Fruit fly (Drosophila melanogaster) whole organism, embryonic: ENCODE measurements around the gene CG32633.

Experiments
- Aef1 ChIP-seq: fragments of 200-800 bp; sonication (Bioruptor generic); IDR thresholded peaks from 3 replicates; pipeline ENCODE4 v1.3.6; 2022; ENCODE audit warnings: missing biosample characterization, missing genetic modification characterization
- CG11247 ChIP-seq: fragments of 200-800 bp; sonication (Bioruptor generic); IDR thresholded peaks from 2 replicates; pipeline ENCODE4 v1.3.6; 2022; ENCODE audit warnings: missing biosample characterization, missing genetic modification characterization
- CG11695 ChIP-seq: fragments of 200-800 bp; sonication (Bioruptor generic); IDR thresholded peaks from 3 replicates; pipeline ENCODE4 v1.3.6; 2022; ENCODE audit warnings: missing biosample characterization, missing genetic modification characterization
- CG11696 ChIP-seq: fragments of 200-800 bp; sonication (Bioruptor generic); IDR thresholded peaks from 2 replicates; pipeline ENCODE4 v1.3.6; 2022; ENCODE audit warnings: missing biosample characterization, missing genetic modification characterization
- CG13424 ChIP-seq: fragments of 200-800 bp; sonication (Bioruptor generic); optimal IDR thresholded peaks from 2 replicates; lab custom pipeline; 2019; ENCODE audit warnings: missing biosample characterization, mild to moderate bottlenecking, missing genetic modification characterization, moderate library complexity
- CG14965 ChIP-seq: fragments of 200-800 bp; sonication (Bioruptor generic); optimal IDR thresholded peaks from 2 replicates; lab custom pipeline; 2016; ENCODE audit warnings: missing biosample characterization, missing genetic modification characterization, borderline replicate concordance
- CG1603 ChIP-seq: fragments of 200-800 bp; sonication (Bioruptor generic); optimal IDR thresholded peaks from 2 replicates; lab custom pipeline; 2019; ENCODE audit warnings: missing biosample characterization, mild to moderate bottlenecking, missing genetic modification characterization, moderate library complexity
- CG16779 ChIP-seq: fragments of 200-800 bp; sonication (Bioruptor generic); IDR thresholded peaks from 2 replicates; pipeline ENCODE4 v1.3.6; 2022; ENCODE audit warnings: missing biosample characterization, missing genetic modification characterization
- CG17328 ChIP-seq: fragments of 200-800 bp; sonication (Bioruptor generic); IDR thresholded peaks from 2 replicates; pipeline ENCODE4 v1.3.6; 2022; ENCODE audit warnings: missing biosample characterization, missing genetic modification characterization
- CG17568 ChIP-seq: fragments of 200-800 bp; sonication (Bioruptor generic); optimal IDR thresholded peaks from 2 replicates; lab custom pipeline; 2018; ENCODE audit warnings: missing biosample characterization, mild to moderate bottlenecking, missing genetic modification characterization, moderate library complexity
- CG17802 ChIP-seq: fragments of 200-800 bp; sonication (Bioruptor generic); optimal IDR thresholded peaks from 2 replicates; lab custom pipeline; 2018; ENCODE audit warnings: missing biosample characterization, mild to moderate bottlenecking, missing genetic modification characterization, moderate library complexity
- CG18764 ChIP-seq: fragments of 200-800 bp; sonication (Bioruptor generic); optimal IDR thresholded peaks from 3 replicates; lab custom pipeline; 2016; ENCODE audit warnings: missing biosample characterization, missing genetic modification characterization
- CG2678 ChIP-seq: fragments of 200-800 bp; sonication (Bioruptor generic); optimal IDR thresholded peaks from 3 replicates; lab custom pipeline; 2019; ENCODE audit warnings: missing biosample characterization, mild to moderate bottlenecking, missing genetic modification characterization, moderate library complexity
- CG2875 ChIP-seq: fragments of 200-800 bp; sonication (Bioruptor generic); optimal IDR thresholded peaks from 2 replicates; lab custom pipeline; 2017; ENCODE audit warnings: missing biosample characterization, mild to moderate bottlenecking, missing genetic modification characterization, missing genetic modification reagents
- CG33557 ChIP-seq: fragments of 200-800 bp; sonication (Bioruptor generic); optimal IDR thresholded peaks from 2 replicates; lab custom pipeline; 2019; ENCODE audit warnings: missing biosample characterization, mild to moderate bottlenecking, missing genetic modification characterization, moderate library complexity
- CG34422 ChIP-seq: fragments of 200-800 bp; sonication (Bioruptor generic); IDR thresholded peaks from 3 replicates; pipeline ENCODE4 v1.3.6; 2022; ENCODE audit warnings: missing biosample characterization, missing genetic modification characterization
- CG4404 ChIP-seq: fragments of 200-800 bp; sonication (Bioruptor generic); IDR thresholded peaks from 2 replicates; pipeline ENCODE4 v1.3.6; 2022; ENCODE audit warnings: missing biosample characterization, missing genetic modification characterization
- CG4707 ChIP-seq: fragments of 200-800 bp; sonication (Bioruptor generic); optimal IDR thresholded peaks from 2 replicates; lab custom pipeline; 2018; ENCODE audit warnings: missing biosample characterization, mild to moderate bottlenecking, missing genetic modification characterization, moderate library complexity
- CG6175 ChIP-seq: fragments of 200-800 bp; sonication (Bioruptor generic); IDR thresholded peaks from 3 replicates; pipeline ENCODE4 v1.3.6; 2022; ENCODE audit warnings: missing biosample characterization, missing genetic modification characterization
- CG6272 ChIP-seq: fragments of 200-800 bp; sonication (Bioruptor generic); IDR thresholded peaks from 2 replicates; pipeline ENCODE4 v1.3.6; 2022; ENCODE audit warnings: missing biosample characterization, missing genetic modification characterization
- CG6689 ChIP-seq: fragments of 200-800 bp; sonication (Bioruptor generic); IDR thresholded peaks from 2 replicates; pipeline ENCODE4 v1.3.6; 2022; ENCODE audit warnings: missing biosample characterization, missing genetic modification characterization
- CG6813 ChIP-seq: fragments of 200-800 bp; sonication (Bioruptor generic); optimal IDR thresholded peaks from 2 replicates; lab custom pipeline; 2017; ENCODE audit warnings: missing biosample characterization, missing genetic modification characterization, mild to moderate bottlenecking, moderate library complexity, missing genetic modification reagents
- CG7357 ChIP-seq: fragments of 200-800 bp; sonication (Bioruptor generic); IDR thresholded peaks from 3 replicates; pipeline ENCODE4 v1.3.6; 2022; ENCODE audit warnings: missing biosample characterization, missing genetic modification characterization
- CG7987 ChIP-seq: fragments of 200-800 bp; sonication (Bioruptor generic); optimal IDR thresholded peaks from 2 replicates; lab custom pipeline; 2018; ENCODE audit warnings: missing biosample characterization, mild to moderate bottlenecking, missing genetic modification characterization, moderate library complexity
- CG9215 ChIP-seq: fragments of 200-800 bp; sonication (Bioruptor generic); IDR thresholded peaks from 2 replicates; pipeline ENCODE4 v1.3.6; 2022; ENCODE audit warnings: missing biosample characterization, missing genetic modification characterization
- Dll ChIP-seq: fragments of 200-800 bp; sonication (Bioruptor generic); IDR thresholded peaks from 4 replicates; pipeline ENCODE4 v1.3.6; 2022; ENCODE audit warnings: missing biosample characterization, missing genetic modification characterization; ENCODE audit not compliant: partially characterized antibody
- E2f1 ChIP-seq: fragments of 200-800 bp; sonication (Bioruptor generic); IDR thresholded peaks from 2 replicates; pipeline ENCODE4 v1.3.6; 2022; ENCODE audit warnings: missing biosample characterization, missing genetic modification characterization
- GATAe ChIP-seq: fragments of 200-800 bp; sonication (Bioruptor generic); conservative IDR thresholded peaks from 2 replicates; pipeline ENCODE4 v1.3.6; 2022; ENCODE audit warnings: missing biosample characterization, missing genetic modification characterization
- H15 ChIP-seq: fragments of 200-800 bp; sonication (Bioruptor generic); IDR thresholded peaks from 3 replicates; pipeline ENCODE4 v1.3.6; 2022; ENCODE audit warnings: missing biosample characterization, missing genetic modification characterization
- HLH4C ChIP-seq: fragments of 200-800 bp; sonication (Bioruptor generic); IDR thresholded peaks from 3 replicates; pipeline ENCODE4 v1.3.6; 2022; ENCODE audit warnings: missing biosample characterization, missing genetic modification characterization; ENCODE audit not compliant: partially characterized antibody
- Oaz ChIP-seq: fragments of 200-800 bp; sonication (Bioruptor generic); IDR thresholded peaks from 2 replicates; pipeline ENCODE4 v1.3.6; 2022; ENCODE audit warnings: missing biosample characterization, missing genetic modification characterization
- Rx ChIP-seq: fragments of 200-800 bp; sonication (Bioruptor generic); IDR thresholded peaks from 2 replicates; pipeline ENCODE4 v1.3.6; 2022; ENCODE audit warnings: missing biosample characterization, missing genetic modification characterization
- Scr ChIP-seq: fragments of 200-800 bp; sonication (Bioruptor generic); IDR thresholded peaks from 2 replicates; pipeline ENCODE4 v1.3.6; 2022; ENCODE audit warnings: missing biosample characterization, missing genetic modification characterization; ENCODE audit not compliant: partially characterized antibody
- Sry-β ChIP-seq: fragments of 200-800 bp; sonication (Bioruptor generic); optimal IDR thresholded peaks from 2 replicates; lab custom pipeline; 2018; ENCODE audit warnings: missing biosample characterization, mild to moderate bottlenecking, missing genetic modification characterization, moderate library complexity
- aop ChIP-seq: fragments of 200-800 bp; sonication (Bioruptor generic); IDR thresholded peaks from 2 replicates; pipeline ENCODE4 v1.3.6; 2022; ENCODE audit warnings: missing biosample characterization, missing genetic modification characterization
- ap ChIP-seq: fragments of 200-800 bp; sonication (Bioruptor generic); IDR thresholded peaks from 2 replicates; pipeline ENCODE4 v1.3.6; 2022; ENCODE audit warnings: missing biosample characterization, missing genetic modification characterization
- dati ChIP-seq: fragments of 200-800 bp; sonication (Bioruptor generic); IDR thresholded peaks from 2 replicates; pipeline ENCODE4 v1.3.6; 2022; ENCODE audit warnings: missing biosample characterization, missing genetic modification characterization
- eyg ChIP-seq: fragments of 200-800 bp; sonication (Bioruptor generic); optimal IDR thresholded peaks from 3 replicates; lab custom pipeline; 2016; ENCODE audit warnings: missing biosample characterization, missing genetic modification characterization
- fd96Cb ChIP-seq: fragments of 200-800 bp; sonication (Bioruptor generic); optimal IDR thresholded peaks from 2 replicates; lab custom pipeline; 2018; ENCODE audit warnings: missing biosample characterization, mild to moderate bottlenecking, missing genetic modification characterization, moderate library complexity
- fru ChIP-seq: fragments of >200 bp; optimal IDR thresholded peaks from 2 replicates; lab custom pipeline; 2017
- ftz-f1 ChIP-seq: fragments of 200-800 bp; sonication (Bioruptor generic); optimal IDR thresholded peaks from 2 replicates; lab custom pipeline; 2016; ENCODE audit warnings: missing biosample characterization, missing genetic modification characterization
- grn ChIP-seq: fragments of 200-800 bp; sonication (Bioruptor generic); optimal IDR thresholded peaks from 3 replicates; lab custom pipeline; 2017; ENCODE audit warnings: missing biosample characterization, missing genetic modification characterization
- ind ChIP-seq: fragments of 200-800 bp; sonication (Bioruptor generic); optimal IDR thresholded peaks from 3 replicates; lab custom pipeline; 2016; ENCODE audit warnings: missing biosample characterization, missing genetic modification characterization
- pan ChIP-seq, 4 experiments: fragments of >200 bp in 3 of 4; fragments of 200-800 bp in 1 of 4; sonication (Bioruptor generic) in 1 of 4; optimal IDR thresholded peaks in 3 of 4; IDR thresholded peaks in 1 of 4; 2 replicates each; pipeline versions ENCODE4 v1.3.6 to Lab custom; 2017 to 2022; ENCODE audit warnings: missing biosample characterization in 2 of 4, missing genetic modification characterization in 2 of 4, mixed read lengths in 1 of 4
- ranshi ChIP-seq: fragments of 200-800 bp; sonication (Bioruptor generic); IDR thresholded peaks from 2 replicates; pipeline ENCODE4 v1.3.6; 2022; ENCODE audit warnings: missing biosample characterization, missing genetic modification characterization
- sc ChIP-seq, 3 experiments: fragments of >200 bp in 2 of 3; fragments of 200-800 bp in 1 of 3; sonication (Bioruptor generic) in 1 of 3; optimal IDR thresholded peaks; 2 replicates in 2 of 3; 3 replicates in 1 of 3; lab custom pipeline; 2017; ENCODE audit warnings: mild to moderate bottlenecking in 1 of 3, missing biosample characterization in 1 of 3, missing genetic modification characterization in 1 of 3, missing genetic modification reagents in 1 of 3
- seq ChIP-seq: fragments of 200-800 bp; sonication (Bioruptor generic); IDR thresholded peaks from 2 replicates; pipeline ENCODE4 v1.3.6; 2022; ENCODE audit warnings: missing biosample characterization, missing genetic modification characterization
- tgo ChIP-seq: fragments of 200-800 bp; sonication (Bioruptor generic); IDR thresholded peaks from 3 replicates; pipeline ENCODE4 v1.3.6; 2022; ENCODE audit warnings: missing biosample characterization, missing genetic modification characterization
- trem ChIP-seq: fragments of 200-800 bp; optimal IDR thresholded peaks from 3 replicates; lab custom pipeline; 2019; ENCODE audit warnings: missing biosample characterization, mild to moderate bottlenecking, missing genetic modification characterization, moderate library complexity
- vfl ChIP-seq: fragments of 200-800 bp; sonication (Bioruptor generic); optimal IDR thresholded peaks from 2 replicates; lab custom pipeline; 2016; ENCODE audit warnings: missing biosample characterization, missing genetic modification characterization
- z ChIP-seq: fragments of 200-800 bp; sonication (Bioruptor generic); IDR thresholded peaks from 3 replicates; pipeline ENCODE4 v1.3.6; 2022; ENCODE audit warnings: missing biosample characterization, missing genetic modification characterization

The CG32633 gene

dm6 chrX:13568127-13568526, 6.7 kb downstream of the CG32633 start (continued):
- TF ChIP-seq GATAe (GFP tag; lab: Robert Waterston, UW), result no peak
- TF ChIP-seq HLH4C (GFP tag; lab: Robert Waterston, UW), result no peak
- no peak for TF ChIP-seq ftz-f1 (GFP tag; lab: Kevin White, UChicago)
- TF ChIP-seq vfl (GFP tag; lab: Kevin White, UChicago), result no peak
- TF ChIP-seq CG6272, result no peak
- TF ChIP-seq H15 (GFP tag; lab: Robert Waterston, UW), result no peak
- 0 out of 3 replicates have a peak, but pooled peaks have one; percentile 18 for TF ChIP-seq Aef1
- 0 out of 2 replicates have a peak, but pooled peaks have one; percentile 24 for TF ChIP-seq ranshi
- TF ChIP-seq CG13424 (tag; lab: Kevin White, UChicago), result peak; percentile 16
- peak; percentile 48 for TF ChIP-seq tgo (GFP tag; lab: Robert Waterston, UW)
- peak; percentile 18; the same call in 1 of the 2 replicates for TF ChIP-seq CG11247 (GFP tag; lab: Robert Waterston, UW)
- TF ChIP-seq Oaz, result no peak
- no peak for TF ChIP-seq CG17802 (tag; lab: Kevin White, UChicago)
- no peak for TF ChIP-seq Scr (GFP tag; lab: Robert Waterston, UW)
- no peak for TF ChIP-seq CG4707 (GFP tag; lab: Kevin White, UChicago)
- no peak for TF ChIP-seq CG33557 (GFP tag; lab: Kevin White, UChicago)
- TF ChIP-seq CG1603 (tag; lab: Kevin White, UChicago), result no peak
- TF ChIP-seq seq (GFP tag; lab: Robert Waterston, UW), result no peak
- no peak for TF ChIP-seq CG17568 (GFP tag; lab: Kevin White, UChicago)
- TF ChIP-seq z, result no peak
- TF ChIP-seq CG14965, result no peak
- TF ChIP-seq CG6689, result peak; percentile 34; the same call in 1 of the 2 replicates
- no peak for TF ChIP-seq grn (GFP tag; lab: Kevin White, UChicago)
- no peak for TF ChIP-seq CG16779 (GFP tag; lab: Robert Waterston, UW)
- no peak for TF ChIP-seq CG7987
- TF ChIP-seq CG7357 (GFP tag; lab: Robert Waterston, UW), result no peak
- no peak for TF ChIP-seq CG18764 (GFP tag; lab: Kevin White, UChicago)
- TF ChIP-seq E2f1, result no peak
- TF ChIP-seq CG17328 (GFP tag; lab: Robert Waterston, UW), result peak; percentile 41; the same call in 1 of the 2 replicates
- TF ChIP-seq sc (optimal IDR thresholded peaks at IDR 0.05; lab: Kevin White, UChicago), result no peak
- no peak for TF ChIP-seq sc (GFP tag; optimal IDR thresholded peaks at IDR 0.05; lab: Kevin White, UChicago)
- TF ChIP-seq CG9215 (GFP tag; lab: Robert Waterston, UW), result no peak
- TF ChIP-seq dati, result no peak
- TF ChIP-seq Dll (GFP tag; lab: Robert Waterston, UW), result no peak
- TF ChIP-seq Sry-β (GFP tag; lab: Kevin White, UChicago), result no peak
- no peak for TF ChIP-seq CG11696
- TF ChIP-seq CG34422 (GFP tag; lab: Robert Waterston, UW), result no peak
- peak; percentile 30; the same call in 1 of the 3 replicates for TF ChIP-seq CG11695 (GFP tag; lab: Robert Waterston, UW)
- TF ChIP-seq CG2678 (tag; lab: Kevin White, UChicago), result peak; percentile 43
- TF ChIP-seq aop (GFP tag; lab: Robert Waterston, UW), result no peak
- peak; percentile 18 for TF ChIP-seq fd96Cb (tag; lab: Kevin White, UChicago)
- TF ChIP-seq eyg (GFP tag; lab: Kevin White, UChicago), result peak; percentile 10
- TF ChIP-seq ap, result 0 out of 2 replicates have a peak, but pooled peaks have one; percentile 19
- TF ChIP-seq ind (GFP tag; lab: Kevin White, UChicago), result peak; percentile 35
- no peak for TF ChIP-seq trem (tag; lab: Kevin White, UChicago)
- no peak for TF ChIP-seq pan (optimal IDR thresholded peaks at IDR 0.05; lab: Kevin White, UChicago)
- TF ChIP-seq pan (GFP tag; optimal IDR thresholded peaks at IDR 0.05 in 1 of 2, IDR thresholded peaks at IDR 0.05 in 1 of 2), result peak in 1 of 2 experiments; percentile 52
- TF ChIP-seq CG6813 (GFP tag; lab: Kevin White, UChicago), result no peak
- no peak; the same call in 1 of the 2 replicates for TF ChIP-seq Rx (GFP tag; lab: Robert Waterston, UW)
- TF ChIP-seq CG4404 (GFP tag; lab: Robert Waterston, UW), result no peak
- no peak for TF ChIP-seq fru (lab: Kevin White, UChicago)
- TF ChIP-seq CG6175, result no peak
- no peak for TF ChIP-seq CG2875 (GFP tag; lab: Kevin White, UChicago)
